Worm (Caenorhabditis elegans) whole organism, L1 larva: ENCODE results near the gene C14C6.6.

Experiments
- C16A3.4 ChIP-seq: fragments of 150-350 bp; optimal IDR thresholded peaks from 2 replicates; lab custom pipeline; 2014; ENCODE audit warnings: missing biosample characterization, missing genetic modification characterization
- Y116A8C.19 ChIP-seq: sonication (generic microtip); optimal IDR thresholded peaks from 2 replicates; lab custom pipeline; 2016; ENCODE audit warnings: missing compliant biosample characterization, missing genetic modification characterization, borderline replicate concordance
- aly-2 ChIP-seq: fragments of 150-350 bp; optimal IDR thresholded peaks from 2 replicates; lab custom pipeline; 2014; ENCODE audit warnings: missing biosample characterization, missing genetic modification characterization
- blmp-1 ChIP-seq: fragments of 150-350 bp; optimal IDR thresholded peaks from 2 replicates; lab custom pipeline; 2014; ENCODE audit warnings: missing biosample characterization, missing genetic modification characterization
- ceh-8 ChIP-seq: fragments of 200-800 bp; sonication (Bioruptor generic); optimal IDR thresholded peaks from 2 replicates; lab custom pipeline; 2018; ENCODE audit warnings: mild to moderate bottlenecking, missing genetic modification characterization, moderate library complexity, missing compliant biosample characterization
- ceh-82 ChIP-seq, 3 experiments: fragments of 150-350 bp in 1 of 3; sonication (generic microtip) in 2 of 3; optimal IDR thresholded peaks; 2 replicates each; lab custom pipeline; 2014 to 2017; ENCODE audit warnings: missing biosample characterization in 3 of 3, missing genetic modification characterization in 3 of 3
- ceh-90 ChIP-seq: sonication (generic microtip); optimal IDR thresholded peaks from 2 replicates; lab custom pipeline; 2016; ENCODE audit warnings: missing genetic modification characterization, missing compliant biosample characterization
- ces-1 ChIP-seq: fragments of 150-350 bp; optimal IDR thresholded peaks from 2 replicates; lab custom pipeline; 2014; ENCODE audit warnings: missing biosample characterization, missing genetic modification reagents, missing genetic modification characterization
- dpl-1 ChIP-seq, 3 experiments: fragments of 150-350 bp in 2 of 3; sonication (generic microtip) in 1 of 3; optimal IDR thresholded peaks; 2 replicates each; lab custom pipeline; 2014 to 2017; ENCODE audit warnings: missing biosample characterization in 3 of 3, missing genetic modification characterization in 3 of 3, missing genetic modification reagents in 3 of 3
- efl-3 ChIP-seq: fragments of 200-800 bp; sonication (Bioruptor generic); optimal IDR thresholded peaks from 2 replicates; lab custom pipeline; 2018; ENCODE audit warnings: mild to moderate bottlenecking, missing genetic modification characterization, missing compliant biosample characterization
- egl-13 ChIP-seq: sonication (generic microtip); optimal IDR thresholded peaks from 2 replicates; lab custom pipeline; 2016; ENCODE audit warnings: missing genotype, missing genetic modification reagents, missing genetic modification characterization, missing compliant biosample characterization
- ets-5 ChIP-seq: fragments of 200-800 bp; sonication (Bioruptor generic); IDR thresholded peaks from 2 replicates; pipeline ENCODE4 v1.3.6; 2022; ENCODE audit warnings: missing genetic modification characterization, missing compliant biosample characterization
- fkh-4 ChIP-seq: sonication (generic microtip); optimal IDR thresholded peaks from 2 replicates; lab custom pipeline; 2016; ENCODE audit warnings: missing compliant biosample characterization, missing genetic modification characterization, borderline replicate concordance
- fos-1 ChIP-seq: fragments of 150-350 bp; optimal IDR thresholded peaks from 2 replicates; lab custom pipeline; 2014; ENCODE audit warnings: missing biosample characterization, missing genetic modification characterization
- hpl-2 ChIP-seq: fragments of 150-350 bp; optimal IDR thresholded peaks from 2 replicates; lab custom pipeline; 2014; ENCODE audit warnings: missing biosample characterization, missing genetic modification reagents, missing genetic modification characterization
- isw-1 ChIP-seq: fragments of 200-800 bp; sonication (Bioruptor generic); IDR thresholded peaks from 2 replicates; pipeline ENCODE4 v1.3.6; 2022; ENCODE audit warnings: missing genetic modification characterization, missing compliant biosample characterization
- lin-14 ChIP-seq: fragments of 200-800 bp; sonication (Bioruptor generic); optimal IDR thresholded peaks from 2 replicates; lab custom pipeline; 2018; ENCODE audit warnings: mild to moderate bottlenecking, missing genetic modification characterization, moderate library complexity, missing compliant biosample characterization
- lin-35 ChIP-seq, 2 experiments: fragments of 150-350 bp; optimal IDR thresholded peaks; 2 replicates each; lab custom pipeline; 2014; ENCODE audit warnings: missing biosample characterization in 2 of 2, missing genetic modification characterization in 2 of 2, missing genetic modification reagents in 2 of 2
- lin-39 ChIP-seq: fragments of 150-350 bp; optimal IDR thresholded peaks from 2 replicates; lab custom pipeline; 2014; ENCODE audit warnings: missing biosample characterization, missing genetic modification reagents, missing genetic modification characterization
- lir-3 ChIP-seq: sonication (generic microtip); optimal IDR thresholded peaks from 2 replicates; lab custom pipeline; 2016; ENCODE audit warnings: mild to moderate bottlenecking, missing genetic modification characterization, moderate library complexity, missing compliant biosample characterization; ENCODE audit not compliant: poor library complexity
- mdl-1 ChIP-seq, 2 experiments: fragments of 150-350 bp; optimal IDR thresholded peaks; 2 replicates each; lab custom pipeline; 2014 to 2017; ENCODE audit warnings: missing biosample characterization in 2 of 2, missing genetic modification characterization in 2 of 2, inconsistent platforms in 1 of 2
- mep-1 ChIP-seq: fragments of 150-350 bp; optimal IDR thresholded peaks from 2 replicates; lab custom pipeline; 2014; ENCODE audit warnings: missing biosample characterization, missing genetic modification characterization
- nhr-20 ChIP-seq: sonication (generic microtip); optimal IDR thresholded peaks from 2 replicates; lab custom pipeline; 2016; ENCODE audit warnings: mild to moderate bottlenecking, missing genetic modification characterization, missing compliant biosample characterization
- nhr-28 ChIP-seq: fragments of 150-350 bp; optimal IDR thresholded peaks from 2 replicates; lab custom pipeline; 2014; ENCODE audit warnings: missing biosample characterization, missing genetic modification characterization
- nhr-76 ChIP-seq: sonication (generic microtip); optimal IDR thresholded peaks from 2 replicates; lab custom pipeline; 2017; ENCODE audit warnings: missing biosample characterization, missing genetic modification characterization
- nhr-84 ChIP-seq: sonication (generic microtip); optimal IDR thresholded peaks from 2 replicates; lab custom pipeline; 2017; ENCODE audit warnings: missing biosample characterization, missing genetic modification characterization
- nhr-90 ChIP-seq: sonication (generic microtip); optimal IDR thresholded peaks from 2 replicates; lab custom pipeline; 2016; ENCODE audit warnings: mild to moderate bottlenecking, missing genetic modification characterization, missing compliant biosample characterization; ENCODE audit not compliant: poor library complexity
- pqm-1 ChIP-seq: sonication (generic microtip); optimal IDR thresholded peaks from 3 replicates; lab custom pipeline; 2017; ENCODE audit warnings: missing biosample characterization, missing genetic modification characterization
- rnt-1 ChIP-seq: sonication (generic microtip); optimal IDR thresholded peaks from 2 replicates; lab custom pipeline; 2016; ENCODE audit warnings: mild to moderate bottlenecking, missing genetic modification characterization, moderate library complexity, missing compliant biosample characterization
- snpc-4 ChIP-seq: fragments of 150-350 bp; optimal IDR thresholded peaks from 2 replicates; lab custom pipeline; 2014; ENCODE audit warnings: missing biosample characterization, missing genetic modification characterization
- sox-4 ChIP-seq: sonication (generic microtip); optimal IDR thresholded peaks from 2 replicates; lab custom pipeline; 2016; ENCODE audit warnings: missing genetic modification characterization, missing compliant biosample characterization
- sptf-1 ChIP-seq: fragments of 150-350 bp; optimal IDR thresholded peaks from 2 replicates; lab custom pipeline; 2014; ENCODE audit warnings: missing biosample characterization, missing genetic modification characterization
- sup-37 ChIP-seq: fragments of 200-800 bp; sonication (Bioruptor generic); optimal IDR thresholded peaks from 2 replicates; lab custom pipeline; 2018; ENCODE audit warnings: mild to moderate bottlenecking, missing genetic modification characterization, missing compliant biosample characterization
- tbx-2 ChIP-seq: sonication (generic microtip); optimal IDR thresholded peaks from 2 replicates; lab custom pipeline; 2016; ENCODE audit warnings: missing genetic modification characterization, missing compliant biosample characterization
- tlp-1 ChIP-seq: fragments of 150-350 bp; optimal IDR thresholded peaks from 2 replicates; lab custom pipeline; 2014; ENCODE audit warnings: missing biosample characterization, missing genetic modification characterization
- unc-30 ChIP-seq: sonication (generic microtip); optimal IDR thresholded peaks from 2 replicates; lab custom pipeline; 2017; ENCODE audit warnings: missing biosample characterization, missing genetic modification characterization
- unc-62 ChIP-seq: fragments of 150-350 bp; optimal IDR thresholded peaks from 2 replicates; lab custom pipeline; 2014; ENCODE audit warnings: missing biosample characterization, missing genetic modification reagents, missing genetic modification characterization
- unc-86 ChIP-seq: sonication (generic microtip); optimal IDR thresholded peaks from 2 replicates; lab custom pipeline; 2016; ENCODE audit warnings: missing genetic modification characterization, missing compliant biosample characterization
- zag-1 ChIP-seq: fragments of 150-350 bp; optimal IDR thresholded peaks from 2 replicates; lab custom pipeline; 2014; ENCODE audit warnings: missing biosample characterization, missing genetic modification characterization
- zip-4 ChIP-seq: fragments of 200-800 bp; sonication (Bioruptor generic); optimal IDR thresholded peaks from 2 replicates; lab custom pipeline; 2018; ENCODE audit warnings: mild to moderate bottlenecking, missing genetic modification characterization, moderate library complexity, missing compliant biosample characterization
- ztf-4 ChIP-seq: fragments of 150-350 bp; optimal IDR thresholded peaks from 2 replicates; lab custom pipeline; 2014; ENCODE audit warnings: missing biosample characterization, missing genetic modification characterization

Gene C14C6.6

DNA sequence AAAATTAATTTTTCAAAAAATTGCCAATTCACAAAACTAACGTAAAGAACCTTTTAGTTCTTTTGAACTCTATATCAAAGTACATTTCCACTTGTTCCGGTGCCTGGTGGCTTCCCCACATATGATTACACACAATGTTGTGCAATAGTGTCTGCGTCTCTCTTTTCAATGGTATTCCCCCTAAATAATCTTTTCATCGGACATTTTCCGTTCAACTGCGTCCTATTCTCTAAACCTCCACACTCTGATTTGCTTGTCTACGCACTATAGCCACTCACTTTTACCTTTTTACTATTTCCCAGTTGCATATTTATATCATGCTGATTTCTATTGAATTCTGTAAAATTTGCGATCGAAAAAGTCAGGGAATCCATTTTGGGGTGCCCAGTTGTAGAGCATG lies 15.8 kb downstream of the C14C6.6 start, which contains the start of gene nhr-58 (continued):
- no peak for TF ChIP-seq unc-86 (tag; lab: Kevin White, UChicago)
- TF ChIP-seq pqm-1 = no peak
- TF ChIP-seq sup-37 (GFP tag; lab: Kevin White, UChicago) = no peak
- TF ChIP-seq mep-1 (tag; lab: Kevin White, UChicago) = peak; percentile 64
- TF ChIP-seq lin-35 (GFP tag; optimal IDR thresholded peaks at IDR 0.05; lab: Kevin White, UChicago) = peak in 1 of 2 experiments; percentile 59
- no peak for TF ChIP-seq nhr-84 (tag; lab: Kevin White, UChicago)
- TF ChIP-seq Y116A8C.19 (tag; lab: Kevin White, UChicago) = no peak
- no peak for TF ChIP-seq sox-4
- TF ChIP-seq nhr-76 (tag; lab: Kevin White, UChicago) = no peak
- peak; percentile 90 for TF ChIP-seq blmp-1
- peak in 1 of 2 experiments; percentile 71 for TF ChIP-seq mdl-1 (tag; optimal IDR thresholded peaks at IDR 0.05; lab: Kevin White, UChicago)
- TF ChIP-seq zag-1 = no peak
- TF ChIP-seq nhr-20 (tag; lab: Kevin White, UChicago) = peak; percentile 77
- peak; percentile 20 for TF ChIP-seq C16A3.4 (tag; lab: Kevin White, UChicago)
- TF ChIP-seq fos-1 (tag; lab: Kevin White, UChicago) = peak; percentile 6
- TF ChIP-seq ets-5 (GFP tag; lab: Robert Waterston, UW) = no peak
- no peak for TF ChIP-seq sptf-1
- no peak for TF ChIP-seq tlp-1
- TF ChIP-seq ceh-8 (GFP tag; lab: Kevin White, UChicago) = no peak
- TF ChIP-seq egl-13 = no peak
- no peak for TF ChIP-seq snpc-4 (tag; lab: Kevin White, UChicago)
- TF ChIP-seq fkh-4 (tag; lab: Kevin White, UChicago) = no peak
- TF ChIP-seq efl-3 (GFP tag; lab: Kevin White, UChicago) = no peak
- peak; percentile 23 for TF ChIP-seq tbx-2 (tag; lab: Kevin White, UChicago)
- TF ChIP-seq lir-3 (tag; lab: Kevin White, UChicago) = no peak
- no peak for TF ChIP-seq unc-30 (tag; lab: Kevin White, UChicago)
- TF ChIP-seq aly-2 (tag; lab: Kevin White, UChicago) = no peak
- TF ChIP-seq unc-62 (GFP tag; lab: Kevin White, UChicago) = no peak
- TF ChIP-seq ceh-82 (tag; optimal IDR thresholded peaks at IDR 0.05; lab: Kevin White, UChicago) = peak in 2 of 3 experiments; percentile 12 to 54
- peak; percentile 99 for TF ChIP-seq lin-14 (GFP tag; lab: Kevin White, UChicago)
- peak; percentile 27 for TF ChIP-seq ztf-4 (tag; lab: Kevin White, UChicago)

DNA sequence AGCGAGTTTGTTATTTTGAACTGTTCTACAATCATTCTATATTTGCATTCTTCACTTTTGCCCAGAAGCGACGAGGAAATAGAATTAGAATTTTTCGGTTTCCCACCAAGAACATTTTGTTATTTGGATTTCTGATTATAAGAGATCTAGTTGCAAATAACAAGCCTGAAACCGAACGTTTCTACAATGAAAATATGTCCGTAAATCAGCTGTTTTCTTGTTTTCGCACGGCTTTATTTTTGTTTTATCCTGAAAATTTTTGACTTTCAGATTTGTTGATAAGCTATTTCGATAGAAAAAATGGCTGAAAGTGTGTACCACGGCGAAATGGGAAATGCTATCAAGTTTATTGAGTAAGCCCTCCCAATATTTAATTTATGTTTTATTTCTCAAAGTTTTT lies 20.3 kb downstream of the C14C6.6 start, which contains the start of gene srw-108:
Gene srw-108, plus strand, starts transcription at position 301 of the 400 bp plus-strand sequence.
- no peak for TF ChIP-seq ceh-90 (tag; lab: Kevin White, UChicago)
- no peak for TF ChIP-seq nhr-90 (tag; lab: Kevin White, UChicago)

DNA sequence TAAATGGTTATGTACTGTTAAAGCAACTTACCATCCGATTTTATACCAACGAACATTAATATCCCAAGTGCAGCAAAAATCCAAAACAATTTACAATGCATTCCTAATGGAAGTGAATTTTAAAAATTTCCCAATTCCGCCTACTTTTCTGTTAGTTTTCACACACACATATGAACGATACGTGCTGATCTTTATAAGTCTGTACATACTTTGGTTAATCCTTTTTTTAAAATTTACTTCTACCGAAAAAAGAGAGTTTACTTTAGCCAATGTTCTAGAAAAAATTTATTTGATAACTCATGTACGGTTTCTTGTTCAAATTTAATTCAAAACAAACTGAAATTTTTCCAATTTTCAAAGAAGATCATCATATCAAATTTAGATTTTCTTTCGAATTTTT lies 22.8 kb downstream of the C14C6.6 start, which contains the start of gene R11G11.16:
Gene R11G11.16, minus strand, starts transcription at position 101 of the 400 bp plus-strand sequence.
- no peak for TF ChIP-seq isw-1 (GFP tag; lab: Robert Waterston, UW)
- TF ChIP-seq egl-13 = no peak
- TF ChIP-seq hpl-2 (GFP tag; lab: Kevin White, UChicago) = no peak
- TF ChIP-seq sox-4 = no peak
- TF ChIP-seq nhr-28 (tag; lab: Kevin White, UChicago) = no peak
- TF ChIP-seq lin-39 (tag; lab: Kevin White, UChicago) = no peak
- no peak for TF ChIP-seq efl-3 (GFP tag; lab: Kevin White, UChicago)
- no peak for TF ChIP-seq dpl-1 (GFP tag; optimal IDR thresholded peaks at IDR 0.05; lab: Kevin White, UChicago)
- TF ChIP-seq ces-1 (GFP tag; lab: Kevin White, UChicago) = no peak
- TF ChIP-seq lin-14 (GFP tag; lab: Kevin White, UChicago) = no peak
- TF ChIP-seq rnt-1 = no peak
- TF ChIP-seq C16A3.4 (tag; lab: Kevin White, UChicago) = no peak
- no peak for TF ChIP-seq zip-4 (GFP tag; lab: Kevin White, UChicago)
